Worm (Caenorhabditis elegans) whole organism, L3 larva: ENCODE data around the gene C28D4.18.

Source experiments
- eor-1 ChIP-seq, 2 experiments: fragments of 150-350 bp; optimal IDR thresholded peaks; 2 replicates each; lab custom pipeline; 2014 to 2018; ENCODE audit warnings: missing biosample characterization in 2 of 2, missing genetic modification characterization in 2 of 2
- skn-1 ChIP-seq: fragments of 150-350 bp; optimal IDR thresholded peaks from 2 replicates; lab custom pipeline; 2014; ENCODE audit warnings: missing biosample characterization, missing genetic modification characterization

DNA sequence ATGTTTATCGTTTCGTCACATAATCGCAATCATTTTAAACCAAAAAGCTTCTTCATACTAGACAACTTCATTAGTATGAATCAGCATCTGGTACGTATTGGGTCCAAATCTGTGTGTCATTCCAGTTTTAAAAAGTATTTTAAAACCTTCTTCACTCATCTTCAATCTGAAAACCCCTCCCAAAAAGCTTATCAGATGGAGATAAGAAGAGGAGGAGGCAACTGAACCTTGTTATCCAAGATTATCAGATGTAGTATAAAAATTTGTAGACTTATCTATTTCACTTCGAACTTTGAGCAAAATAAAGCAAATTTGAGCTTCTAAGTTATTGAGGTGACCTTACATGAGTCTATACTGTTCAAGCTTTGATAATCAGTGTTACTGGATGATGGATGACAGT is 15.2 kb upstream of the C28D4.18 start, which contains the start of gene nhr-38:
- no peak for TF ChIP-seq eor-1 (tag; optimal IDR thresholded peaks at IDR 0.05; lab: Kevin White, UChicago)
- no peak for TF ChIP-seq skn-1 (tag; lab: Kevin White, UChicago)
